Fruit fly (Drosophila melanogaster): Measurements from ENCODE around the gene CG12320.
A peak's percentile ranks its signal among the peaks of the same experiment; 100 is the strongest.

Gene CG12320

dm6 chr3R:18245044-18245596, 7.4 kb downstream of the CG12320 start:
- TF ChIP-seq CG12605 (GFP tag; IDR thresholded peaks at IDR 0.05) (no peak), CG4496 (GFP tag; IDR thresholded peaks at IDR 0.05) (0 out of 3 replicates have a peak, but pooled peaks have one; percentile 9), fd96Ca (GFP tag; IDR thresholded peaks at IDR 0.05) (no peak), Pif1A (GFP tag; optimal IDR thresholded peaks at IDR 0.05) (no peak), rn (GFP tag; IDR thresholded peaks at IDR 0.05) (no peak)

dm6 chr3R:18244171-18245043, 8.1 kb downstream of the CG12320 start:
- TF ChIP-seq Snoo (tag; optimal IDR thresholded peaks at IDR 0.05) (peak; percentile 31), CG8301 (tag; optimal IDR thresholded peaks at IDR 0.05) (peak; percentile 4), Pif1B (GFP tag; optimal IDR thresholded peaks at IDR 0.05) (peak; percentile 2), rn (GFP tag; IDR thresholded peaks at IDR 0.05) (no peak), EcR (GFP tag; optimal IDR thresholded peaks at IDR 0.05) (peak; percentile 93), Pif1A (GFP tag; optimal IDR thresholded peaks at IDR 0.05) (peak; percentile 19), CG34367 (tag; optimal IDR thresholded peaks at IDR 0.05) (no peak), CG32121 (GFP tag; IDR thresholded peaks at IDR 0.05) (peak; percentile 36; the same call in 1 of the 2 replicates), Ets98B (GFP tag; IDR thresholded peaks at IDR 0.05) (peak; percentile 61), CG12605 (GFP tag; IDR thresholded peaks at IDR 0.05) (peak; percentile 13; the same call in 1 of the 2 replicates), CG13204 (GFP tag; optimal IDR thresholded peaks at IDR 0.05) (peak; percentile 87), fd96Ca (GFP tag; IDR thresholded peaks at IDR 0.05) (peak; percentile 39; the same call in 1 of the 3 replicates), D1 (tag; optimal IDR thresholded peaks at IDR 0.05) (no peak), gl (tag; optimal IDR thresholded peaks at IDR 0.05) (no peak)

- TF ChIP-seq CG8159 (tag; optimal IDR thresholded peaks at IDR 0.05): peak; percentile 16
- TF ChIP-seq Pif1A (GFP tag; optimal IDR thresholded peaks at IDR 0.05): peak; percentile 41
- TF ChIP-seq CG32121 (GFP tag; IDR thresholded peaks at IDR 0.05): peak; percentile 55; the same call in 1 of the 2 replicates
- TF ChIP-seq D1 (tag; optimal IDR thresholded peaks at IDR 0.05): no peak
- TF ChIP-seq CG8301 (tag; optimal IDR thresholded peaks at IDR 0.05): peak; percentile 9
- peak; percentile 11 for TF ChIP-seq CG15710 (tag; optimal IDR thresholded peaks at IDR 0.05)
- no peak for TF ChIP-seq rn (GFP tag; IDR thresholded peaks at IDR 0.05)
- TF ChIP-seq CG9948 (tag; optimal IDR thresholded peaks at IDR 0.05): no peak
- peak; percentile 37 for TF ChIP-seq Snoo (tag; optimal IDR thresholded peaks at IDR 0.05)
- peak; percentile 39 for TF ChIP-seq CG14655 (GFP tag; optimal IDR thresholded peaks at IDR 0.05)
- TF ChIP-seq Pif1B (GFP tag; optimal IDR thresholded peaks at IDR 0.05): peak; percentile 39
- TF ChIP-seq CG4496 (GFP tag; IDR thresholded peaks at IDR 0.05): peak; percentile 67
- TF ChIP-seq CG13204 (GFP tag; optimal IDR thresholded peaks at IDR 0.05): no peak
- TF ChIP-seq EcR (GFP tag; optimal IDR thresholded peaks at IDR 0.05): no peak
- peak; percentile 71 for TF ChIP-seq Ets98B (GFP tag; IDR thresholded peaks at IDR 0.05)
- peak; percentile 71 for TF ChIP-seq fd96Ca (GFP tag; IDR thresholded peaks at IDR 0.05)
- no peak for TF ChIP-seq CG10348 (GFP tag; IDR thresholded peaks at IDR 0.05)
- TF ChIP-seq CG17806 (tag; optimal IDR thresholded peaks at IDR 0.05): no peak
Measured at dm6 chr3R:18243718-18244170, 8.8 kb downstream of the CG12320 start.

- no peak for TF ChIP-seq CG4496 (GFP tag; IDR thresholded peaks at IDR 0.05)
- no peak for TF ChIP-seq CG34367 (tag; optimal IDR thresholded peaks at IDR 0.05)
- TF ChIP-seq Ets98B (GFP tag; IDR thresholded peaks at IDR 0.05): no peak
- TF ChIP-seq CG14655 (GFP tag; optimal IDR thresholded peaks at IDR 0.05): no peak
- no peak for TF ChIP-seq Pif1A (GFP tag; optimal IDR thresholded peaks at IDR 0.05)
- no peak for TF ChIP-seq CG13204 (GFP tag; optimal IDR thresholded peaks at IDR 0.05)
- TF ChIP-seq CG9948 (tag; optimal IDR thresholded peaks at IDR 0.05): no peak
- no peak for TF ChIP-seq D1 (tag; optimal IDR thresholded peaks at IDR 0.05)
- no peak for TF ChIP-seq CG10348 (GFP tag; IDR thresholded peaks at IDR 0.05)
- no peak for TF ChIP-seq CG15710 (tag; optimal IDR thresholded peaks at IDR 0.05)
- TF ChIP-seq CG8301 (tag; optimal IDR thresholded peaks at IDR 0.05): no peak
- no peak for TF ChIP-seq CG32121 (GFP tag; IDR thresholded peaks at IDR 0.05)
- no peak for TF ChIP-seq EcR (GFP tag; optimal IDR thresholded peaks at IDR 0.05)
- no peak for TF ChIP-seq gl (tag; optimal IDR thresholded peaks at IDR 0.05)
- TF ChIP-seq rn (GFP tag; IDR thresholded peaks at IDR 0.05): no peak
- no peak for TF ChIP-seq CG12605 (GFP tag; IDR thresholded peaks at IDR 0.05)
- no peak for TF ChIP-seq CG8159 (tag; optimal IDR thresholded peaks at IDR 0.05)
- TF ChIP-seq Snoo (tag; optimal IDR thresholded peaks at IDR 0.05): no peak
- no peak for TF ChIP-seq CG17806 (tag; optimal IDR thresholded peaks at IDR 0.05)
Measured at dm6 chr3R:18243000-18243399, 9.5 kb downstream of the CG12320 start.

- TF ChIP-seq Ets98B (GFP tag; IDR thresholded peaks at IDR 0.05): peak; percentile 12; the same call in 1 of the 2 replicates
- TF ChIP-seq CG12605 (GFP tag; IDR thresholded peaks at IDR 0.05): no peak
- TF ChIP-seq CG34367 (tag; optimal IDR thresholded peaks at IDR 0.05): peak; percentile 9
- no peak for TF ChIP-seq CG17806 (tag; optimal IDR thresholded peaks at IDR 0.05)
- TF ChIP-seq Pif1A (GFP tag; optimal IDR thresholded peaks at IDR 0.05): peak; percentile 38
- no peak for TF ChIP-seq CG32121 (GFP tag; IDR thresholded peaks at IDR 0.05)
- no peak for TF ChIP-seq CG8159 (tag; optimal IDR thresholded peaks at IDR 0.05)
- TF ChIP-seq gl (tag; optimal IDR thresholded peaks at IDR 0.05): no peak
- TF ChIP-seq Snoo (tag; optimal IDR thresholded peaks at IDR 0.05): peak; percentile 34
- peak; percentile 47; the same call in 1 of the 3 replicates for TF ChIP-seq CG4496 (GFP tag; IDR thresholded peaks at IDR 0.05)
- TF ChIP-seq EcR (GFP tag; optimal IDR thresholded peaks at IDR 0.05): peak; percentile 15
Measured at dm6 chr3R:18242089-18242955, 10.2 kb downstream of the CG12320 start, which contains the start of the genes CG7156 and 14-3-3epsilon. Gene CG7156, minus strand, starts transcription at chr3R:18242159. Gene 14-3-3epsilon, plus strand, starts transcription at chr3R:18242531.

All from whole organism, pupa.